Fruit fly (Drosophila melanogaster) whole organism, wandering third instar larva: ENCODE results near the gene Fum3.

Source experiments
- Abd-B ChIP-seq: fragments of >200 bp; optimal IDR thresholded peaks from 2 replicates; lab custom pipeline; 2017; ENCODE audit warnings: missing biosample characterization, missing genetic modification characterization
- CG32264 ChIP-seq: fragments of 200-800 bp; sonication (Bioruptor generic); optimal IDR thresholded peaks from 2 replicates; lab custom pipeline; 2016; ENCODE audit warnings: missing biosample characterization, missing genetic modification characterization
- CrebA ChIP-seq: fragments of 200-800 bp; sonication (Bioruptor generic); optimal IDR thresholded peaks from 2 replicates; lab custom pipeline; 2016; ENCODE audit warnings: missing biosample characterization, mild to moderate bottlenecking, missing genetic modification characterization, borderline replicate concordance
- HLH106 ChIP-seq: fragments of 200-800 bp; optimal IDR thresholded peaks from 3 replicates; lab custom pipeline; 2019; ENCODE audit warnings: missing biosample characterization, mild to moderate bottlenecking, missing genetic modification characterization, moderate library complexity
- Mio ChIP-seq: sonication (Bioruptor generic); optimal IDR thresholded peaks from 2 replicates; lab custom pipeline; 2016; ENCODE audit warnings: missing biosample characterization, missing genetic modification characterization
- Myc ChIP-seq: fragments of >200 bp; optimal IDR thresholded peaks from 2 replicates; lab custom pipeline; 2017
- br ChIP-seq: fragments of 200-800 bp; sonication (Bioruptor generic); optimal IDR thresholded peaks from 2 replicates; lab custom pipeline; 2016; ENCODE audit warnings: missing biosample characterization, missing genetic modification characterization
- brk ChIP-seq: fragments of 200-800 bp; sonication (Bioruptor generic); optimal IDR thresholded peaks from 2 replicates; lab custom pipeline; 2016; ENCODE audit warnings: missing biosample characterization, mild to moderate bottlenecking, missing genetic modification characterization
- psq ChIP-seq: fragments of 200-800 bp; sonication (Bioruptor generic); optimal IDR thresholded peaks from 3 replicates; lab custom pipeline; 2017; ENCODE audit warnings: missing biosample characterization, mild to moderate bottlenecking, missing genetic modification characterization, moderate library complexity

- no peak for TF ChIP-seq brk (GFP tag; lab: Kevin White, UChicago)
- TF ChIP-seq HLH106 (tag; lab: Kevin White, UChicago): no peak
- no peak for TF ChIP-seq Myc
- no peak for TF ChIP-seq br (GFP tag; lab: Kevin White, UChicago)
- no peak for TF ChIP-seq Mio (GFP tag; lab: Kevin White, UChicago)
- no peak for TF ChIP-seq CG32264 (GFP tag; lab: Kevin White, UChicago)
- no peak for TF ChIP-seq CrebA (GFP tag; lab: Kevin White, UChicago)
- no peak for TF ChIP-seq psq (GFP tag; lab: Kevin White, UChicago)
- TF ChIP-seq Abd-B (GFP tag; lab: Kevin White, UChicago): no peak
Observed at dm6 chr3L:11472991-11473390, 7.3 kb upstream of the Fum3 start, which contains the start of gene Vha16-3.
